Fruit fly (Drosophila melanogaster) Kc167 (cell line): ENCODE results near the gene CG4045.

Experiments used
- Myc ChIP-seq: fragments of >200 bp; optimal IDR thresholded peaks from 2 replicates; lab custom pipeline; 2017; ENCODE audit warnings: missing external identifiers
- Sin3A ChIP-seq: fragments of >200 bp; optimal IDR thresholded peaks from 2 replicates; lab custom pipeline; 2018; ENCODE audit warnings: missing external identifiers
- h ChIP-seq: fragments of >200 bp; optimal IDR thresholded peaks from 3 replicates; lab custom pipeline; 2018; ENCODE audit warnings: missing external identifiers
- psq ChIP-seq: fragments of >200 bp; optimal IDR thresholded peaks from 2 replicates; lab custom pipeline; 2017; ENCODE audit warnings: missing external identifiers
- ttk ChIP-seq: sonication (Bioruptor generic); optimal IDR thresholded peaks from 2 replicates; lab custom pipeline; 2017; ENCODE audit warnings: missing external identifiers

DNA sequence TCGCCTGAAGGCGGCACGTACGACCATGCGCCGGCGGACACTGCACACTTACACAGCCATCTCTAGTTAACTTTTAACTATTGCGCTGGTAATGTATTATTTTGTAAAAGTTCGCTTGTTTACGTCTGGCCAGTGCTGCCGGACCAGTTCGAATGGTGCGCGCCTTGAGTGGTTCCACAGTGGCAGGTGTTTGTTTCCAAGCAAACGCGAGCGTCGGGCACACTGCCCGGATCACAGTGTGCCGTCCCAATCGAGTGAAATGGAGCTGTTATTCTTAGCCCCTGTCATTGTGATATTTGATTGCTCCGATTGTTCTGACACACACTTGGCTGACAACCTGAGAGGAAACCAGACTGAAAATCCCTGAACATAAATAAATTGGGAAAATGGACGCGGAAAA lies 2.4 kb downstream of the CG4045 start, which contains the start of gene CG4199:
- TF ChIP-seq psq: no peak
- no peak for TF ChIP-seq h (lab: Kevin White, UChicago)
- no peak for TF ChIP-seq Sin3A
- TF ChIP-seq Myc (lab: Kevin White, UChicago): no peak
- TF ChIP-seq ttk (lab: Kevin White, UChicago): no peak
